Worm (Caenorhabditis elegans): Measurements from ENCODE around the gene srab-14.

srab-14 gene

ce11 chrII:7478487-7479234 lies 20.6 kb downstream of the srab-14 start, which contains the start of the genes aka-1 and ubc-6 (continued):
- peak; percentile 88 for TF ChIP-seq athp-1 (tag; optimal IDR thresholded peaks at IDR 0.05)
- peak; percentile 95 for TF ChIP-seq lin-40 (tag; optimal IDR thresholded peaks at IDR 0.05)
- peak; percentile 78; the same call in 1 of the 2 replicates for TF ChIP-seq cebp-2 (GFP tag; IDR thresholded peaks at IDR 0.05)
- TF ChIP-seq xnd-1 (tag; optimal IDR thresholded peaks at IDR 0.05) = peak; percentile 21
- TF ChIP-seq mes-4 (tag; optimal IDR thresholded peaks at IDR 0.05) = no peak
- peak in 1 of 3 experiments; percentile 70 for TF ChIP-seq lin-35 (GFP tag; optimal IDR thresholded peaks at IDR 0.05)
- TF ChIP-seq K12H6.12 (tag; optimal IDR thresholded peaks at IDR 0.05) = peak; percentile 91
- TF ChIP-seq nfya-2 (GFP tag; IDR thresholded peaks at IDR 0.05) = no peak
- no peak for TF ChIP-seq hlh-12 (tag; optimal IDR thresholded peaks at IDR 0.05)
- peak; percentile 92 for TF ChIP-seq Y67H2A.10 (GFP tag; conservative IDR thresholded peaks at IDR 0.05)

ce11 chrII:7469318-7469717 lies 30.0 kb downstream of the srab-14 start:
- no peak for TF ChIP-seq lsy-27 (tag; optimal IDR thresholded peaks at IDR 0.05; ENCODE audit: borderline replicate concordance, insufficient read depth)
- TF ChIP-seq hlh-12 (tag; optimal IDR thresholded peaks at IDR 0.05) = no peak
- TF ChIP-seq akir-1 (GFP tag; optimal IDR thresholded peaks at IDR 0.05) = no peak
- no peak for TF ChIP-seq B0035.1 (tag; optimal IDR thresholded peaks at IDR 0.05)
- TF ChIP-seq Y53F4B.3 (GFP tag; IDR thresholded peaks at IDR 0.05) = no peak
- TF ChIP-seq ekl-4 (GFP tag; IDR thresholded peaks at IDR 0.05) = no peak

- no peak for TF ChIP-seq F55B11.4 (tag; optimal IDR thresholded peaks at IDR 0.05; ENCODE audit: borderline replicate concordance, insufficient read depth)
These were observed 33.8 kb downstream of the srab-14 start, which contains the start of gene sro-1 for ce11 chrII:7465519-7465918. Gene sro-1, minus strand, starts transcription at chrII:7465619.

DNA sequence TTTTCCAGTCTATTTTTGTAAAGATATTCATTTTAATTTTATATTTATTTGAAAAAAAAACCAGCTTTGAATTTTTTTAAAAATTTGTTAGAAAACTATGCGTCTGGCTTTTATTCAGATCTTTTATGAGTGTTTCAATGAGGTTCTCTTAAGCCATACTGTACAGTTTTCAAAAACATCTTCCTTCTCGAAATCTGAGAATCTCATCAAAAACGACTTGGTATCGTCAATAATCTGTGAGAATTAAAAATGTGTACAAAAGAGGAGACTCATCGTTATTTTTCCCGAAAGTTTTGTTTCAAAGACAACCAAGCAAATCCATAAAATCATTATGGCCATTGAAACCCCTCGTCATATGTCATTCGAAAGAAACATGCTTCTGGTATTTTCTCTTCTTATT lies 40.1 kb downstream of the srab-14 start, which contains the start of gene D1022.2:
Gene D1022.2 (plus strand): TSS at position 301 of the 400 bp plus-strand sequence.
- TF ChIP-seq ceh-58 (GFP tag; IDR thresholded peaks at IDR 0.05) (no peak), let-607 (tag; optimal IDR thresholded peaks at IDR 0.05) (no peak)

ce11 chrII:7458706-7459105 lies 40.6 kb downstream of the srab-14 start, which contains the start of gene D1022.5:
Gene D1022.5, minus strand, starts transcription at chrII:7458806.
- TF ChIP-seq C06A6.2 (GFP tag; conservative IDR thresholded peaks at IDR 0.05) = no peak
- no peak for TF ChIP-seq rpc-1 (optimal IDR thresholded peaks at IDR 0.05)
- TF ChIP-seq rpc-1 (tag; optimal IDR thresholded peaks at IDR 0.05) = no peak
- TF ChIP-seq F23B12.7 (tag; optimal IDR thresholded peaks at IDR 0.05; ENCODE audit: insufficient read depth) = no peak
- TF ChIP-seq B0336.3 (GFP tag; IDR thresholded peaks at IDR 0.05) = no peak
- no peak for TF ChIP-seq tlf-1 (GFP tag; optimal IDR thresholded peaks at IDR 0.05)
- TF ChIP-seq snpc-4 (GFP tag; optimal IDR thresholded peaks at IDR 0.05) = no peak
- TF ChIP-seq snpc-4 (tag; optimal IDR thresholded peaks at IDR 0.05) = no peak
- no peak for TF ChIP-seq madf-6 (GFP tag; IDR thresholded peaks at IDR 0.05)
- TF ChIP-seq B0261.1 (tag; optimal IDR thresholded peaks at IDR 0.05) = no peak
- no peak for TF ChIP-seq hrde-1 (tag; optimal IDR thresholded peaks at IDR 0.05; ENCODE audit: borderline replicate concordance)
- no peak for TF ChIP-seq aptf-3 (GFP tag; IDR thresholded peaks at IDR 0.05)
- no peak for TF ChIP-seq zim-3 (tag; optimal IDR thresholded peaks at IDR 0.05)
- TF ChIP-seq egrh-3 (GFP tag; IDR thresholded peaks at IDR 0.05) = no peak
- no peak for TF ChIP-seq him-1 (tag; optimal IDR thresholded peaks at IDR 0.05)
- no peak for TF ChIP-seq Y56A3A.18 (GFP tag; IDR thresholded peaks at IDR 0.05)
- TF ChIP-seq pha-4 (tag; optimal IDR thresholded peaks at IDR 0.05) = no peak
- no peak for TF ChIP-seq somi-1 (GFP tag; optimal IDR thresholded peaks at IDR 0.05)
- TF ChIP-seq F57C9.4 (tag; optimal IDR thresholded peaks at IDR 0.05) = no peak

Data from whole organism, young adult.